Fruit fly (Drosophila melanogaster) whole organism, embryonic: ENCODE data around the gene Os-C.

Experiments used
- Adf1 ChIP-seq: fragments of 200-800 bp; sonication (Bioruptor generic); IDR thresholded peaks from 2 replicates; pipeline ENCODE4 v1.3.6; 2022; ENCODE audit warnings: missing biosample characterization, missing genetic modification characterization
- Asciz ChIP-seq: fragments of 200-800 bp; sonication (Bioruptor generic); optimal IDR thresholded peaks from 2 replicates; lab custom pipeline; 2017; ENCODE audit warnings: missing biosample characterization, mild to moderate bottlenecking, missing genetic modification characterization, missing genetic modification reagents
- Blimp-1 ChIP-seq: fragments of 200-800 bp; sonication (Bioruptor generic); optimal IDR thresholded peaks from 3 replicates; lab custom pipeline; 2018; ENCODE audit warnings: missing biosample characterization, missing genetic modification characterization, mild to moderate bottlenecking, moderate library complexity, missing genetic modification reagents
- CG11456 ChIP-seq: fragments of 200-800 bp; sonication (Bioruptor generic); IDR thresholded peaks from 3 replicates; pipeline ENCODE4 v1.3.6; 2022; ENCODE audit warnings: missing biosample characterization, missing genetic modification characterization
- CG12391 ChIP-seq: fragments of 200-800 bp; sonication (Bioruptor generic); optimal IDR thresholded peaks from 3 replicates; lab custom pipeline; 2018; ENCODE audit warnings: missing biosample characterization, mild to moderate bottlenecking, missing genetic modification characterization, moderate library complexity
- CG13123 ChIP-seq: fragments of 200-800 bp; sonication (Bioruptor generic); optimal IDR thresholded peaks from 2 replicates; lab custom pipeline; 2016; ENCODE audit warnings: missing biosample characterization, missing genetic modification characterization
- CG15269 ChIP-seq: fragments of 200-800 bp; sonication (Bioruptor generic); optimal IDR thresholded peaks from 2 replicates; lab custom pipeline; 2018; ENCODE audit warnings: missing biosample characterization, mild to moderate bottlenecking, missing genetic modification characterization, moderate library complexity
- CG17186 ChIP-seq: fragments of 200-800 bp; sonication (Bioruptor generic); optimal IDR thresholded peaks from 3 replicates; lab custom pipeline; 2017; ENCODE audit warnings: missing biosample characterization, missing genetic modification reagents, missing genetic modification characterization
- CG17829 ChIP-seq: fragments of 200-800 bp; optimal IDR thresholded peaks from 2 replicates; lab custom pipeline; 2019; ENCODE audit warnings: missing biosample characterization, mild to moderate bottlenecking, missing genetic modification characterization, moderate library complexity
- CG18262 ChIP-seq: fragments of 200-800 bp; optimal IDR thresholded peaks from 3 replicates; lab custom pipeline; 2019; ENCODE audit warnings: missing biosample characterization, mild to moderate bottlenecking, missing genetic modification characterization, moderate library complexity
- CG18599 ChIP-seq: fragments of 200-800 bp; sonication (Bioruptor generic); optimal IDR thresholded peaks from 3 replicates; lab custom pipeline; 2017; ENCODE audit warnings: missing biosample characterization, missing genetic modification characterization, mild to moderate bottlenecking, moderate library complexity, missing genetic modification reagents
- CG31224 ChIP-seq: fragments of 200-800 bp; sonication (Bioruptor generic); IDR thresholded peaks from 2 replicates; pipeline ENCODE4 v1.3.6; 2022; ENCODE audit warnings: missing biosample characterization, missing genetic modification characterization
- CG31388 ChIP-seq: fragments of 200-800 bp; sonication (Bioruptor generic); optimal IDR thresholded peaks from 2 replicates; lab custom pipeline; 2016; ENCODE audit warnings: missing biosample characterization, missing genetic modification characterization
- CG6654 ChIP-seq: fragments of 200-800 bp; sonication (Bioruptor generic); optimal IDR thresholded peaks from 2 replicates; lab custom pipeline; 2017; ENCODE audit warnings: missing biosample characterization, mild to moderate bottlenecking, missing genetic modification characterization
- CG6765 ChIP-seq: fragments of 200-800 bp; sonication (Bioruptor generic); optimal IDR thresholded peaks from 3 replicates; lab custom pipeline; 2017; ENCODE audit warnings: missing biosample characterization, mild to moderate bottlenecking, missing genetic modification characterization
- CG9797 ChIP-seq: fragments of 200-800 bp; sonication (Bioruptor generic); optimal IDR thresholded peaks from 3 replicates; lab custom pipeline; 2018; ENCODE audit warnings: missing biosample characterization, mild to moderate bottlenecking, missing genetic modification characterization
- ERR ChIP-seq: fragments of 200-800 bp; sonication (Bioruptor generic); optimal IDR thresholded peaks from 2 replicates; lab custom pipeline; 2016; ENCODE audit warnings: missing biosample characterization, missing genetic modification characterization
- Lhr ChIP-seq: fragments of 200-800 bp; sonication (Bioruptor generic); optimal IDR thresholded peaks from 3 replicates; lab custom pipeline; 2017; ENCODE audit warnings: mild to moderate bottlenecking, missing biosample characterization, missing genetic modification reagents, missing genetic modification characterization
- Mes4 ChIP-seq: fragments of 200-800 bp; sonication (Bioruptor generic); optimal IDR thresholded peaks from 2 replicates; lab custom pipeline; 2016; ENCODE audit warnings: missing biosample characterization, missing genetic modification characterization
- Mrtf ChIP-seq: fragments of 200-800 bp; sonication (Bioruptor generic); IDR thresholded peaks from 3 replicates; pipeline ENCODE4 v1.3.6; 2022; ENCODE audit warnings: missing biosample characterization, missing genetic modification characterization
- NC2α ChIP-seq: fragments of 200-800 bp; sonication (Bioruptor generic); optimal IDR thresholded peaks from 2 replicates; lab custom pipeline; 2016; ENCODE audit warnings: missing biosample characterization, missing genetic modification characterization
- Pdp1 ChIP-seq, 2 experiments: fragments of 200-800 bp; sonication (Bioruptor generic); optimal IDR thresholded peaks; 3 replicates each; lab custom pipeline; 2016; ENCODE audit warnings: missing biosample characterization in 2 of 2, missing genetic modification characterization in 2 of 2, mild to moderate bottlenecking in 1 of 2, moderate library complexity in 1 of 2
- Spps ChIP-seq: fragments of 200-800 bp; sonication (Bioruptor generic); optimal IDR thresholded peaks from 2 replicates; lab custom pipeline; 2018; ENCODE audit warnings: missing biosample characterization, mild to moderate bottlenecking, missing genetic modification characterization
- Trl ChIP-seq, 3 experiments: fragments of >200 bp in 2 of 3; fragments of 200-800 bp in 1 of 3; sonication (Bioruptor generic) in 1 of 3; optimal IDR thresholded peaks; 2 replicates in 1 of 3; 3 replicates in 2 of 3; lab custom pipeline; 2016 to 2017; ENCODE audit warnings: missing biosample characterization in 1 of 3, missing genetic modification characterization in 1 of 3
- Usf ChIP-seq: fragments of 200-800 bp; sonication (Bioruptor generic); optimal IDR thresholded peaks from 2 replicates; lab custom pipeline; 2017; ENCODE audit warnings: missing genotype, missing biosample characterization, missing genetic modification characterization
- amos ChIP-seq: fragments of 200-800 bp; sonication (Bioruptor generic); IDR thresholded peaks from 2 replicates; pipeline ENCODE4 v1.3.6; 2022; ENCODE audit warnings: missing biosample characterization, missing genetic modification characterization; ENCODE audit not compliant: partially characterized antibody
- br ChIP-seq: fragments of >200 bp; optimal IDR thresholded peaks from 2 replicates; lab custom pipeline; 2017
- cad ChIP-seq: fragments of >200 bp; optimal IDR thresholded peaks from 2 replicates; lab custom pipeline; 2017; ENCODE audit warnings: missing biosample characterization, missing genetic modification characterization
- chinmo ChIP-seq: fragments of 200-800 bp; sonication (Bioruptor generic); IDR thresholded peaks from 4 replicates; pipeline ENCODE4 v1.3.6; 2022; ENCODE audit warnings: missing biosample characterization, missing genetic modification characterization; ENCODE audit not compliant: partially characterized antibody
- dan ChIP-seq: fragments of 200-800 bp; sonication (Bioruptor generic); IDR thresholded peaks from 2 replicates; pipeline ENCODE4 v1.3.6; 2022; ENCODE audit warnings: missing biosample characterization, missing genetic modification characterization
- en ChIP-seq: fragments of 200-800 bp; sonication (Bioruptor generic); optimal IDR thresholded peaks from 2 replicates; lab custom pipeline; 2016; ENCODE audit warnings: missing biosample characterization, missing genetic modification characterization
- gem ChIP-seq: fragments of 200-800 bp; sonication (Bioruptor generic); optimal IDR thresholded peaks from 2 replicates; lab custom pipeline; 2019; ENCODE audit warnings: missing biosample characterization, mild to moderate bottlenecking, missing genetic modification characterization, moderate library complexity
- gfzf ChIP-seq: fragments of 200-800 bp; sonication (Bioruptor generic); optimal IDR thresholded peaks from 2 replicates; lab custom pipeline; 2016; ENCODE audit warnings: missing biosample characterization, mild to moderate bottlenecking, missing genetic modification characterization, moderate library complexity
- grau ChIP-seq: fragments of 200-800 bp; optimal IDR thresholded peaks from 3 replicates; lab custom pipeline; 2019; ENCODE audit warnings: missing biosample characterization, mild to moderate bottlenecking, missing genetic modification characterization, moderate library complexity
- gsb-n ChIP-seq: fragments of 200-800 bp; sonication (Bioruptor generic); optimal IDR thresholded peaks from 3 replicates; lab custom pipeline; 2018; ENCODE audit warnings: missing biosample characterization, mild to moderate bottlenecking, missing genetic modification characterization
- hb ChIP-seq: fragments of 200-800 bp; sonication (Bioruptor generic); IDR thresholded peaks from 3 replicates; pipeline ENCODE4 v1.3.6; 2022; ENCODE audit warnings: missing biosample characterization, missing genetic modification characterization; ENCODE audit not compliant: partially characterized antibody
- hkb ChIP-seq, 2 experiments: fragments of 200-800 bp in 1 of 2; fragments of >200 bp in 1 of 2; sonication (Bioruptor generic) in 1 of 2; IDR thresholded peaks in 1 of 2; optimal IDR thresholded peaks in 1 of 2; 2 replicates each; pipeline versions ENCODE4 v1.3.6 to Lab custom; 2017 to 2022; ENCODE audit warnings: missing biosample characterization in 1 of 2, missing genetic modification characterization in 1 of 2
- insv ChIP-seq, 2 experiments: fragments of 200-800 bp; sonication (Bioruptor generic); optimal IDR thresholded peaks; 3 replicates each; lab custom pipeline; 2016 to 2018; ENCODE audit warnings: missing biosample characterization in 2 of 2, missing genetic modification characterization in 2 of 2
- mam ChIP-seq: fragments of 200-800 bp; sonication (Bioruptor generic); optimal IDR thresholded peaks from 3 replicates; lab custom pipeline; 2016; ENCODE audit warnings: missing biosample characterization, missing genetic modification characterization
- mld ChIP-seq: fragments of 200-800 bp; sonication (Bioruptor generic); IDR thresholded peaks from 3 replicates; pipeline ENCODE4 v1.3.6; 2022; ENCODE audit warnings: missing biosample characterization, missing genetic modification characterization; ENCODE audit not compliant: partially characterized antibody
- ro ChIP-seq: fragments of 200-800 bp; sonication (Bioruptor generic); IDR thresholded peaks from 2 replicates; pipeline ENCODE4 v1.3.6; 2022; ENCODE audit warnings: missing biosample characterization, missing genetic modification characterization
- sens ChIP-seq: fragments of 200-800 bp; sonication (Bioruptor generic); peaks from one replicate; lab custom pipeline; 2016; ENCODE audit warnings: missing biosample characterization, missing genetic modification characterization
- sens-2 ChIP-seq: fragments of 200-800 bp; sonication (Bioruptor generic); IDR thresholded peaks from 2 replicates; pipeline ENCODE4 v1.3.6; 2022; ENCODE audit warnings: missing biosample characterization, missing genetic modification characterization
- sisA ChIP-seq: fragments of 200-800 bp; sonication (Bioruptor generic); IDR thresholded peaks from 2 replicates; pipeline ENCODE4 v1.3.6; 2022; ENCODE audit warnings: missing biosample characterization, missing genetic modification characterization
- sna ChIP-seq: fragments of 200-800 bp; sonication (Bioruptor generic); IDR thresholded peaks from 2 replicates; pipeline ENCODE4 v1.3.6; 2022; ENCODE audit warnings: missing biosample characterization, missing genetic modification characterization; ENCODE audit not compliant: partially characterized antibody
- sqz ChIP-seq: fragments of 200-800 bp; sonication (Bioruptor generic); optimal IDR thresholded peaks from 3 replicates; lab custom pipeline; 2018; ENCODE audit warnings: missing biosample characterization, mild to moderate bottlenecking, missing genetic modification characterization
- tgo ChIP-seq: fragments of 200-800 bp; sonication (Bioruptor generic); IDR thresholded peaks from 3 replicates; pipeline ENCODE4 v1.3.6; 2022; ENCODE audit warnings: missing biosample characterization, missing genetic modification characterization
- toy ChIP-seq: fragments of 200-800 bp; sonication (Bioruptor generic); IDR thresholded peaks from 2 replicates; pipeline ENCODE4 v1.3.6; 2022; ENCODE audit warnings: missing biosample characterization, missing genetic modification characterization
- usp ChIP-seq: fragments of >200 bp; optimal IDR thresholded peaks from 2 replicates; lab custom pipeline; 2017; ENCODE audit warnings: missing biosample characterization, missing genetic modification characterization
- zen2 ChIP-seq: fragments of 200-800 bp; sonication (Bioruptor generic); IDR thresholded peaks from 3 replicates; pipeline ENCODE4 v1.3.6; 2022; ENCODE audit warnings: missing biosample characterization, missing genetic modification characterization; ENCODE audit not compliant: partially characterized antibody

The Os-C gene

dm6 chr3R:8001074-8001669 is 22.4 kb downstream of the Os-C start, which contains the start of the genes Kmn2 and CG2698 (continued):
- TF ChIP-seq hb (peak; percentile 17; the same call in 1 of the 3 replicates), NC2α (GFP tag; lab: Kevin White, UChicago) (peak; percentile 44), CG13123 (GFP tag; lab: Kevin White, UChicago) (peak; percentile 85), sqz (GFP tag; lab: Kevin White, UChicago) (peak; percentile 90), en (GFP tag; lab: Kevin White, UChicago) (no peak), CG11456 (GFP tag; lab: Robert Waterston, UW) (peak; percentile 97), sens (peak; percentile 95), dan (peak; percentile 93), amos (GFP tag; lab: Robert Waterston, UW) (peak; percentile 36; the same call in 1 of the 2 replicates), Asciz (GFP tag; lab: Kevin White, UChicago) (peak; percentile 85), ro (GFP tag; lab: Robert Waterston, UW) (peak; percentile 96), grau (tag; lab: Kevin White, UChicago) (peak; percentile 100), gem (tag; lab: Kevin White, UChicago) (peak; percentile 97), CG18262 (peak; percentile 95), gsb-n (tag; lab: Kevin White, UChicago) (peak; percentile 94), CG17186 (peak; percentile 48), cad (GFP tag; lab: Kevin White, UChicago) (no peak), CG17829 (tag; lab: Kevin White, UChicago) (peak; percentile 95), sens-2 (peak; percentile 95), Lhr (peak; percentile 89), br (lab: Kevin White, UChicago) (no peak), CG6654 (GFP tag; lab: Kevin White, UChicago) (peak; percentile 78), mld (GFP tag; lab: Robert Waterston, UW) (no peak), CG9797 (GFP tag; lab: Kevin White, UChicago) (peak; percentile 52), CG31388 (GFP tag; lab: Kevin White, UChicago) (peak; percentile 90), Blimp-1 (GFP tag; lab: Kevin White, UChicago) (peak; percentile 92), ERR (peak; percentile 14), usp (GFP tag; lab: Kevin White, UChicago) (no peak), CG18599 (peak; percentile 97), mam (GFP tag; lab: Kevin White, UChicago) (peak; percentile 86), CG15269 (peak; percentile 96), toy (GFP tag; lab: Robert Waterston, UW) (peak; percentile 88), Mrtf (peak; percentile 97), Mes4 (peak; percentile 61), Spps (tag; lab: Kevin White, UChicago) (peak; percentile 84), sisA (GFP tag; lab: Robert Waterston, UW) (peak; percentile 98), Adf1 (peak; percentile 85), Trl (optimal IDR thresholded peaks at IDR 0.05; lab: Kevin White, UChicago) (no peak), Trl (GFP tag; optimal IDR thresholded peaks at IDR 0.05; lab: Kevin White, UChicago) (peak; percentile 84)

- TF ChIP-seq hkb (optimal IDR thresholded peaks at IDR 0.05; lab: Kevin White, UChicago) (no peak), hkb (GFP tag; IDR thresholded peaks at IDR 0.05; lab: Robert Waterston, UW) (no peak), insv (GFP tag; optimal IDR thresholded peaks at IDR 0.05; lab: Kevin White, UChicago) (peak in 1 of 2 experiments; percentile 5), Pdp1 (GFP tag; optimal IDR thresholded peaks at IDR 0.05; lab: Kevin White, UChicago) (peak in 1 of 2 experiments; percentile 53), CG31388 (GFP tag; lab: Kevin White, UChicago) (no peak), tgo (GFP tag; lab: Robert Waterston, UW) (no peak), CG12391 (tag; lab: Kevin White, UChicago) (no peak), gfzf (GFP tag; lab: Kevin White, UChicago) (peak; percentile 74), zen2 (GFP tag; lab: Robert Waterston, UW) (no peak), Usf (GFP tag; lab: Kevin White, UChicago) (no peak), sna (no peak), CG6765 (no peak), chinmo (GFP tag; lab: Robert Waterston, UW) (no peak), CG31224 (GFP tag; lab: Robert Waterston, UW) (no peak)
Measured at dm6 chr3R:8007595-8008255, 29.0 kb downstream of the Os-C start, which contains the start of gene CG2767. Gene CG2767 (minus strand): TSS chr3R:8008110.
